Worm (Caenorhabditis elegans): Measurements from ENCODE around the gene F22D3.4.

F22D3.4 gene

ce11 chrII:6876957-6877356 lies 50.4 kb downstream of the F22D3.4 start, which contains the start of gene slc-36.5:
slc-36.5 (minus strand) TSS chrII:6877057.
- TF ChIP-seq tra-4 (tag; optimal IDR thresholded peaks at IDR 0.05) (no peak), hmg-4 (GFP tag; optimal IDR thresholded peaks at IDR 0.05) (no peak), ets-7 (tag; optimal IDR thresholded peaks at IDR 0.05) (no peak), hnd-1 (tag; optimal IDR thresholded peaks at IDR 0.05) (no peak)
